Fruit fly (Drosophila melanogaster): ENCODE results near the gene CG45049.

DNA sequence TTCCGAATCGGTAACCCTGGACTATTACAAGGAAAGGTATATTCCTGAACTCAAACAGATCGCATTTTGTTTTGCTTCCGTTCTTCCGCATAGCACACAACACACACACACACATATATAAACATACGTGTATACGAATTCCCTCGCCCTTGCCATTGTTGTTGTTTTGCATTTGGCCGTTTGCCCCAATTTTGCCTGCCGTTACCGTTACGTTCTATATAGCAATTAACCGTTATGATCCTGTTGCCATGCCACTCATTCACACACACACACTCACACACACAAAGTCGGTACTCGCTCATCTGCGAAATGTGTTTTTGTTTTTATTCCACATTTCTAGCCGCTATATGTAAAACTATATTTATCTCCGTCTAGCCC is 678 bp downstream of the CG45049 start:
- TF ChIP-seq Sin3A (optimal IDR thresholded peaks at IDR 0.05) (no peak), psq (optimal IDR thresholded peaks at IDR 0.05) (no peak), Myc (optimal IDR thresholded peaks at IDR 0.05) (no peak), ttk (optimal IDR thresholded peaks at IDR 0.05) (no peak), h (optimal IDR thresholded peaks at IDR 0.05) (no peak)
